Worm (Caenorhabditis elegans) whole organism, mixed stage, embryonic: ENCODE results near the gene mttu-1.

Experiments used
- blmp-1 ChIP-seq: fragments of 150-350 bp; optimal IDR thresholded peaks from 2 replicates; lab custom pipeline; 2014; ENCODE audit warnings: missing biosample characterization, missing genetic modification characterization
- elt-3 ChIP-seq: fragments of 150-350 bp; optimal IDR thresholded peaks from 2 replicates; lab custom pipeline; 2014; ENCODE audit warnings: missing biosample characterization, missing genetic modification characterization
- lin-13 ChIP-seq: fragments of 150-350 bp; optimal IDR thresholded peaks from 2 replicates; lab custom pipeline; 2014; ENCODE audit warnings: missing biosample characterization, missing genetic modification characterization
- nhr-12 ChIP-seq: fragments of 150-350 bp; optimal IDR thresholded peaks from 2 replicates; lab custom pipeline; 2014; ENCODE audit warnings: missing biosample characterization, missing genetic modification characterization
- nhr-237 ChIP-seq: fragments of 150-350 bp; optimal IDR thresholded peaks from 2 replicates; lab custom pipeline; 2014; ENCODE audit warnings: missing biosample characterization, missing genetic modification characterization
- pha-4 ChIP-seq: fragments of 150-350 bp; optimal IDR thresholded peaks from 2 replicates; lab custom pipeline; 2018; ENCODE audit warnings: missing biosample characterization, missing genetic modification reagents, missing genetic modification characterization
- snpc-4 ChIP-seq: fragments of 150-350 bp; optimal IDR thresholded peaks from 2 replicates; lab custom pipeline; 2014; ENCODE audit warnings: missing biosample characterization, missing genetic modification characterization
- sptf-1 ChIP-seq: sonication (generic microtip); optimal IDR thresholded peaks from 2 replicates; lab custom pipeline; 2017; ENCODE audit warnings: mild to moderate bottlenecking, missing genetic modification characterization, moderate library complexity, missing compliant biosample characterization
- unc-62 ChIP-seq: fragments of 150-350 bp; optimal IDR thresholded peaks from 2 replicates; lab custom pipeline; 2014; ENCODE audit warnings: missing biosample characterization, missing genetic modification reagents, missing genetic modification characterization
- zip-8 ChIP-seq: fragments of 150-350 bp; optimal IDR thresholded peaks from 2 replicates; lab custom pipeline; 2014; ENCODE audit warnings: missing biosample characterization, missing genetic modification characterization
- ztf-11 ChIP-seq: fragments of 150-350 bp; optimal IDR thresholded peaks from 2 replicates; lab custom pipeline; 2014; ENCODE audit warnings: missing biosample characterization, missing genetic modification characterization

DNA sequence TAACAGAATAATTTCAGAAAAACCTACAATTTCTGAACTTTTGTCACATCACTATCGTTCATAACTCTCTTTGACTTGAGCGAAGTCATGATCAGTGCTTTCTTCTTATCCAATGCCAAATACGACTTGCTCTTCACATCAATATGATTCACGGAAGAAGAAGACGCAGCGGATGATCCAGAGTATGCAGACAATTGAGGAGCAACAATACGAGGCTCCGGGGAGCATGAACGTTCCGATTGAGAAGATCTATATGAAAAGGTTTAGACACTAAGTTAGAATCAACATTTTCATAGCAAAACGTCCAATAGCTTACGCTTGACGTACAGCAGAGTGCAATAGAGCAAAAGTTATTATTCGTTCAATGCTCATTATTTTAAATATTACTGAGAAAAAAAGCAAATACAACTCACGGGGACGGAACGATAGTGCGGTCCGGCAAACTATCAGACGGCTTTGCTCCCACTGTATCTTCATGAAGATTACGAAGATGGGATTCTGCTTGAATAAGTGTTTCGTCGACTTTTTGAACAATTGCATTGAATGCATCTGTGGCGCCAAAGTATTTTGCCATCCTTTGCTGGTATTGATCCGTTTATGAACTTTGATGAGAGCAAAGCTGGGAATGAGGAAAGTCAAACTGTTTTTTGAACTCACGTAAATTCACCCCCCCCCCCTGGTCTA is 36.0 kb downstream of the mttu-1 start, which contains the start of gene C05C12.5:
- TF ChIP-seq elt-3 (tag; lab: Kevin White, UChicago) (no peak), unc-62 (GFP tag; lab: Kevin White, UChicago) (no peak), snpc-4 (tag; lab: Kevin White, UChicago) (no peak), blmp-1 (tag; lab: Kevin White, UChicago) (no peak), pha-4 (tag; lab: Kevin White, UChicago) (no peak), zip-8 (tag; lab: Kevin White, UChicago) (no peak), nhr-237 (no peak), lin-13 (tag; lab: Kevin White, UChicago) (no peak), ztf-11 (tag; lab: Kevin White, UChicago) (no peak), nhr-12 (no peak), sptf-1 (tag; lab: Kevin White, UChicago) (no peak)
